Fruit fly (Drosophila melanogaster) whole organism, adult: Measurements from ENCODE around the gene CG7860.

Experiments
- CG11617 ChIP-seq: fragments of 200-800 bp; sonication (Bioruptor generic); optimal IDR thresholded peaks from 2 replicates; lab custom pipeline; 2017; ENCODE audit warnings: mild to moderate bottlenecking, missing biosample characterization, missing genetic modification reagents, missing genetic modification characterization
- CG12768 ChIP-seq: fragments of 200-800 bp; sonication (Bioruptor generic); optimal IDR thresholded peaks from 2 replicates; lab custom pipeline; 2017; ENCODE audit warnings: missing biosample characterization, missing genetic modification characterization, mild to moderate bottlenecking, moderate library complexity, missing genetic modification reagents
- CG14711 ChIP-seq: fragments of 200-800 bp; sonication (Bioruptor generic); optimal IDR thresholded peaks from 2 replicates; lab custom pipeline; 2018; ENCODE audit warnings: missing biosample characterization, mild to moderate bottlenecking, missing genetic modification characterization, moderate library complexity
- CG1620 ChIP-seq: fragments of 200-800 bp; sonication (Bioruptor generic); optimal IDR thresholded peaks from 2 replicates; lab custom pipeline; 2016; ENCODE audit warnings: missing biosample characterization, missing genetic modification characterization
- CG33017 ChIP-seq: fragments of 200-800 bp; sonication (Bioruptor generic); optimal IDR thresholded peaks from 2 replicates; lab custom pipeline; 2018; ENCODE audit warnings: missing biosample characterization, mild to moderate bottlenecking, missing genetic modification characterization, moderate library complexity
- CG5204 ChIP-seq: fragments of 200-800 bp; sonication (Bioruptor generic); optimal IDR thresholded peaks from 2 replicates; lab custom pipeline; 2016; ENCODE audit warnings: missing biosample characterization, missing genetic modification characterization
- CG7045 ChIP-seq: fragments of 200-800 bp; sonication (Bioruptor generic); optimal IDR thresholded peaks from 2 replicates; lab custom pipeline; 2017; ENCODE audit warnings: missing biosample characterization, mild to moderate bottlenecking, missing genetic modification characterization
- CG7101 ChIP-seq: fragments of 200-800 bp; sonication (Bioruptor generic); optimal IDR thresholded peaks from 2 replicates; lab custom pipeline; 2018; ENCODE audit warnings: missing biosample characterization, mild to moderate bottlenecking, missing genetic modification characterization, moderate library complexity
- Clk ChIP-seq: fragments of 200-800 bp; sonication (Bioruptor generic); optimal IDR thresholded peaks from 2 replicates; lab custom pipeline; 2017; ENCODE audit warnings: missing biosample characterization, missing genetic modification characterization
- Crg-1 ChIP-seq: fragments of 200-800 bp; sonication (Bioruptor generic); optimal IDR thresholded peaks from 2 replicates; lab custom pipeline; 2016; ENCODE audit warnings: missing biosample characterization, missing genetic modification characterization
- Hr96 ChIP-seq: fragments of 200-800 bp; sonication (Bioruptor generic); optimal IDR thresholded peaks from 2 replicates; lab custom pipeline; 2016; ENCODE audit warnings: missing biosample characterization, missing genetic modification characterization
- Mnt ChIP-seq: fragments of 200-800 bp; sonication (Bioruptor generic); optimal IDR thresholded peaks from 2 replicates; lab custom pipeline; 2016; ENCODE audit warnings: missing biosample characterization, mild to moderate bottlenecking, missing genetic modification characterization
- bab1 ChIP-seq: fragments of 200-800 bp; sonication (Bioruptor generic); optimal IDR thresholded peaks from 3 replicates; lab custom pipeline; 2019; ENCODE audit warnings: missing biosample characterization, mild to moderate bottlenecking, missing genetic modification characterization, moderate library complexity
- cic ChIP-seq: fragments of 200-800 bp; sonication (Bioruptor generic); optimal IDR thresholded peaks from 2 replicates; lab custom pipeline; 2017; ENCODE audit warnings: missing biosample characterization, mild to moderate bottlenecking, missing genetic modification characterization, moderate library complexity
- cnc ChIP-seq, 2 experiments: fragments of >200 bp; optimal IDR thresholded peaks; 2 replicates each; lab custom pipeline; 2017
- kay ChIP-seq: fragments of 200-800 bp; sonication (Bioruptor generic); peaks from one replicate; lab custom pipeline; 2016; ENCODE audit warnings: missing biosample characterization, missing genetic modification characterization, borderline replicate concordance
- ovo ChIP-seq: fragments of 200-800 bp; sonication (Bioruptor generic); optimal IDR thresholded peaks from 2 replicates; lab custom pipeline; 2016; ENCODE audit warnings: missing biosample characterization, missing genetic modification characterization
- pad ChIP-seq: fragments of 200-800 bp; sonication (Bioruptor generic); optimal IDR thresholded peaks from 3 replicates; lab custom pipeline; 2017; ENCODE audit warnings: missing biosample characterization, missing genetic modification characterization, mild to moderate bottlenecking, moderate library complexity, missing genetic modification reagents
- tj ChIP-seq: fragments of 200-800 bp; sonication (Bioruptor generic); optimal IDR thresholded peaks from 3 replicates; lab custom pipeline; 2017; ENCODE audit warnings: missing biosample characterization, mild to moderate bottlenecking, missing genetic modification characterization, moderate library complexity
- toe ChIP-seq: fragments of 200-800 bp; sonication (Bioruptor generic); optimal IDR thresholded peaks from 2 replicates; lab custom pipeline; 2016; ENCODE audit warnings: missing biosample characterization, missing genetic modification characterization

CG7860 gene

dm6 chrX:15543479-15544044, 25.2 kb upstream of the CG7860 start:
- TF ChIP-seq CG11617 (GFP tag; lab: Kevin White, UChicago), result peak; percentile 9
- TF ChIP-seq kay (GFP tag; lab: Kevin White, UChicago), result peak; percentile 82
- TF ChIP-seq ovo (GFP tag; lab: Kevin White, UChicago), result no peak
- no peak for TF ChIP-seq CG33017 (tag; lab: Kevin White, UChicago)
- TF ChIP-seq tj (GFP tag; lab: Kevin White, UChicago), result no peak
- no peak for TF ChIP-seq Crg-1 (GFP tag; lab: Kevin White, UChicago)
- no peak for TF ChIP-seq CG1620 (GFP tag; lab: Kevin White, UChicago)
- no peak for TF ChIP-seq bab1
- peak; percentile 42 for TF ChIP-seq CG14711 (tag; lab: Kevin White, UChicago)
- TF ChIP-seq CG7045 (GFP tag; lab: Kevin White, UChicago), result peak; percentile 13
- no peak for TF ChIP-seq Clk (GFP tag; lab: Kevin White, UChicago)
- peak; percentile 55 for TF ChIP-seq CG7101 (tag; lab: Kevin White, UChicago)
- no peak for TF ChIP-seq Hr96 (GFP tag; lab: Kevin White, UChicago)
- TF ChIP-seq CG12768, result no peak
- no peak for TF ChIP-seq pad (GFP tag; lab: Kevin White, UChicago)
- no peak for TF ChIP-seq Mnt
- TF ChIP-seq cic, result no peak
- no peak for TF ChIP-seq toe (GFP tag; lab: Kevin White, UChicago)
- no peak for TF ChIP-seq CG5204 (GFP tag; lab: Kevin White, UChicago)
- TF ChIP-seq cnc (optimal IDR thresholded peaks at IDR 0.05; lab: Kevin White, UChicago), result no peak

dm6 chrX:15545467-15546197, 23.2 kb upstream of the CG7860 start:
- TF ChIP-seq Hr96 (GFP tag; lab: Kevin White, UChicago), result no peak
- no peak for TF ChIP-seq Clk (GFP tag; lab: Kevin White, UChicago)
- TF ChIP-seq CG7101 (tag; lab: Kevin White, UChicago), result no peak
- TF ChIP-seq bab1, result no peak
- TF ChIP-seq pad (GFP tag; lab: Kevin White, UChicago), result no peak
- no peak for TF ChIP-seq CG12768
- no peak for TF ChIP-seq cnc (optimal IDR thresholded peaks at IDR 0.05; lab: Kevin White, UChicago)
- TF ChIP-seq kay (GFP tag; lab: Kevin White, UChicago), result no peak
- no peak for TF ChIP-seq CG5204 (GFP tag; lab: Kevin White, UChicago)
- no peak for TF ChIP-seq tj (GFP tag; lab: Kevin White, UChicago)
- no peak for TF ChIP-seq CG14711 (tag; lab: Kevin White, UChicago)
- TF ChIP-seq cic, result no peak
- TF ChIP-seq Crg-1 (GFP tag; lab: Kevin White, UChicago), result no peak
- no peak for TF ChIP-seq ovo (GFP tag; lab: Kevin White, UChicago)
- TF ChIP-seq CG7045 (GFP tag; lab: Kevin White, UChicago), result no peak
- no peak for TF ChIP-seq CG1620 (GFP tag; lab: Kevin White, UChicago)
- TF ChIP-seq CG33017 (tag; lab: Kevin White, UChicago), result no peak
- no peak for TF ChIP-seq Mnt
- no peak for TF ChIP-seq toe (GFP tag; lab: Kevin White, UChicago)
- TF ChIP-seq CG11617 (GFP tag; lab: Kevin White, UChicago), result no peak

- no peak for TF ChIP-seq ovo (GFP tag; lab: Kevin White, UChicago)
- TF ChIP-seq CG11617 (GFP tag; lab: Kevin White, UChicago), result no peak
- no peak for TF ChIP-seq CG33017 (tag; lab: Kevin White, UChicago)
- TF ChIP-seq CG7045 (GFP tag; lab: Kevin White, UChicago), result no peak
- no peak for TF ChIP-seq kay (GFP tag; lab: Kevin White, UChicago)
- no peak for TF ChIP-seq Crg-1 (GFP tag; lab: Kevin White, UChicago)
- no peak for TF ChIP-seq Mnt
- TF ChIP-seq CG12768, result no peak
- no peak for TF ChIP-seq CG1620 (GFP tag; lab: Kevin White, UChicago)
- no peak for TF ChIP-seq CG14711 (tag; lab: Kevin White, UChicago)
Measured at dm6 chrX:15549055-15549454, 19.7 kb upstream of the CG7860 start.

dm6 chrX:15552472-15552888, 16.3 kb upstream of the CG7860 start:
- TF ChIP-seq bab1, result peak; percentile 17
- TF ChIP-seq CG1620 (GFP tag; lab: Kevin White, UChicago), result no peak

- TF ChIP-seq Mnt, result peak; percentile 83
- no peak for TF ChIP-seq cnc (optimal IDR thresholded peaks at IDR 0.05; lab: Kevin White, UChicago)
- peak; percentile 84 for TF ChIP-seq CG1620 (GFP tag; lab: Kevin White, UChicago)
- TF ChIP-seq CG14711 (tag; lab: Kevin White, UChicago), result peak; percentile 79
- peak; percentile 66 for TF ChIP-seq ovo (GFP tag; lab: Kevin White, UChicago)
- TF ChIP-seq kay (GFP tag; lab: Kevin White, UChicago), result peak; percentile 64
- peak; percentile 79 for TF ChIP-seq pad (GFP tag; lab: Kevin White, UChicago)
- TF ChIP-seq CG7045 (GFP tag; lab: Kevin White, UChicago), result peak; percentile 80
- peak; percentile 92 for TF ChIP-seq CG11617 (GFP tag; lab: Kevin White, UChicago)
- peak; percentile 91 for TF ChIP-seq CG7101 (tag; lab: Kevin White, UChicago)
- peak; percentile 84 for TF ChIP-seq toe (GFP tag; lab: Kevin White, UChicago)
- TF ChIP-seq cic, result peak; percentile 49
- TF ChIP-seq Hr96 (GFP tag; lab: Kevin White, UChicago), result peak; percentile 86
- TF ChIP-seq CG12768, result peak; percentile 86
- peak; percentile 82 for TF ChIP-seq CG5204 (GFP tag; lab: Kevin White, UChicago)
- TF ChIP-seq CG33017 (tag; lab: Kevin White, UChicago), result peak; percentile 81
- TF ChIP-seq Clk (GFP tag; lab: Kevin White, UChicago), result peak; percentile 42
- peak; percentile 80 for TF ChIP-seq Crg-1 (GFP tag; lab: Kevin White, UChicago)
- peak; percentile 91 for TF ChIP-seq bab1
- peak; percentile 71 for TF ChIP-seq tj (GFP tag; lab: Kevin White, UChicago)
Measured at dm6 chrX:15554256-15554678, 14.5 kb upstream of the CG7860 start, which contains the start of gene Ac13E. Gene Ac13E, minus strand, starts transcription at chrX:15554278.
